Worm (Caenorhabditis elegans) whole organism, young adult: ENCODE results near the gene arrd-24.
A peak's percentile ranks its signal among the peaks of the same experiment; 100 is the strongest.

Experiments used
- F37B4.10 ChIP-seq: fragments of 200-800 bp; sonication (Bioruptor generic); IDR thresholded peaks from 2 replicates; pipeline ENCODE4 v1.3.6; 2022; ENCODE audit warnings: missing genetic modification characterization, missing compliant biosample characterization
- F49E8.2 ChIP-seq: sonication (generic microtip); optimal IDR thresholded peaks from 3 replicates; lab custom pipeline; 2017; ENCODE audit warnings: missing genetic modification characterization, mild to moderate bottlenecking, missing compliant biosample characterization, antibody characterized with exemption, moderate library complexity; ENCODE audit not compliant: insufficient read depth
- K11D2.4 ChIP-seq: fragments of 200-800 bp; sonication (Bioruptor generic); IDR thresholded peaks from 2 replicates; pipeline ENCODE4 v1.3.6; 2022; ENCODE audit warnings: missing genetic modification reagents, missing genetic modification characterization, missing compliant biosample characterization
- K12H6.12 ChIP-seq: fragments of 200-800 bp; sonication (Bioruptor generic); optimal IDR thresholded peaks from 2 replicates; lab custom pipeline; 2018; ENCODE audit warnings: mild to moderate bottlenecking, missing genetic modification characterization, missing compliant biosample characterization
- Y56A3A.18 ChIP-seq: fragments of 200-800 bp; sonication (Bioruptor generic); IDR thresholded peaks from 2 replicates; pipeline ENCODE4 v1.3.6; 2022; ENCODE audit warnings: missing genetic modification reagents, missing genetic modification characterization, missing compliant biosample characterization
- ZK185.1 ChIP-seq: sonication (generic microtip); optimal IDR thresholded peaks from 2 replicates; lab custom pipeline; 2016; ENCODE audit warnings: mild to moderate bottlenecking, missing genetic modification characterization, missing compliant biosample characterization; ENCODE audit not compliant: poor library complexity, severe bottlenecking
- akir-1 ChIP-seq: fragments of 200-800 bp; sonication (Bioruptor generic); optimal IDR thresholded peaks from 2 replicates; lab custom pipeline; 2018; ENCODE audit warnings: mild to moderate bottlenecking, missing genetic modification characterization, moderate library complexity, missing compliant biosample characterization
- aptf-2 ChIP-seq: fragments of 200-800 bp; sonication (Bioruptor generic); conservative IDR thresholded peaks from 2 replicates; pipeline ENCODE4 v1.3.6; 2022; ENCODE audit warnings: missing genetic modification reagents, missing genetic modification characterization, missing compliant biosample characterization
- attf-5 ChIP-seq: fragments of 200-800 bp; sonication (Bioruptor generic); optimal IDR thresholded peaks from 2 replicates; lab custom pipeline; 2018; ENCODE audit warnings: mild to moderate bottlenecking, missing genetic modification characterization, missing compliant biosample characterization
- ccch-3 ChIP-seq: fragments of 200-800 bp; sonication (Bioruptor generic); optimal IDR thresholded peaks from 2 replicates; lab custom pipeline; 2018; ENCODE audit warnings: mild to moderate bottlenecking, missing genetic modification characterization, missing compliant biosample characterization
- ceh-27 ChIP-seq: fragments of 200-800 bp; sonication (Bioruptor generic); optimal IDR thresholded peaks from 2 replicates; lab custom pipeline; 2018; ENCODE audit warnings: mild to moderate bottlenecking, missing genetic modification characterization, moderate library complexity, missing compliant biosample characterization
- ceh-58 ChIP-seq: fragments of 200-800 bp; sonication (Bioruptor generic); IDR thresholded peaks from 2 replicates; pipeline ENCODE4 v1.3.6; 2022; ENCODE audit warnings: missing genetic modification characterization, missing compliant biosample characterization
- ceh-91 ChIP-seq: fragments of 200-800 bp; sonication (Bioruptor generic); IDR thresholded peaks from 2 replicates; pipeline ENCODE4 v1.3.6; 2022; ENCODE audit warnings: missing genetic modification reagents, missing genetic modification characterization, missing compliant biosample characterization
- dox-1 ChIP-seq: fragments of 200-800 bp; sonication (Bioruptor generic); IDR thresholded peaks from 2 replicates; pipeline ENCODE4 v1.3.6; 2022; ENCODE audit warnings: missing genetic modification reagents, missing genetic modification characterization, missing compliant biosample characterization
- ekl-4 ChIP-seq: fragments of 200-800 bp; sonication (Bioruptor generic); IDR thresholded peaks from 2 replicates; pipeline ENCODE4 v1.3.6; 2022; ENCODE audit warnings: missing genetic modification reagents, missing genetic modification characterization, missing compliant biosample characterization
- hmg-1.2 ChIP-seq: fragments of 200-800 bp; sonication (Bioruptor generic); IDR thresholded peaks from 2 replicates; pipeline ENCODE4 v1.3.6; 2022; ENCODE audit warnings: missing genetic modification reagents, missing genetic modification characterization, missing compliant biosample characterization
- hmg-20 ChIP-seq: fragments of 200-800 bp; sonication (Bioruptor generic); IDR thresholded peaks from 2 replicates; pipeline ENCODE4 v1.3.6; 2022; ENCODE audit warnings: missing genetic modification reagents, missing genetic modification characterization, missing compliant biosample characterization
- hsf-1 ChIP-seq: fragments of 200-800 bp; sonication (Bioruptor generic); IDR thresholded peaks from 2 replicates; pipeline ENCODE4 v1.3.6; 2022; ENCODE audit warnings: missing genetic modification reagents, missing genetic modification characterization, missing compliant biosample characterization
- lin-26 ChIP-seq: fragments of 200-800 bp; sonication (Bioruptor generic); IDR thresholded peaks from 2 replicates; pipeline ENCODE4 v1.3.6; 2022; ENCODE audit warnings: missing genetic modification reagents, missing genetic modification characterization, missing compliant biosample characterization
- lin-35 ChIP-seq, 3 experiments: fragments of 150-350 bp in 2 of 3; sonication (generic microtip) in 1 of 3; optimal IDR thresholded peaks; 2 replicates each; lab custom pipeline; 2014 to 2018; ENCODE audit warnings: missing biosample characterization in 3 of 3, missing genetic modification characterization in 3 of 3, missing genetic modification reagents in 3 of 3
- lsy-27 ChIP-seq: sonication (generic microtip); optimal IDR thresholded peaks from 2 replicates; lab custom pipeline; 2017; ENCODE audit warnings: missing genetic modification characterization, mild to moderate bottlenecking, missing compliant biosample characterization, antibody characterized with exemption, missing genotype, borderline replicate concordance; ENCODE audit not compliant: insufficient read depth
- nhr-179 ChIP-seq: sonication (generic microtip); optimal IDR thresholded peaks from 2 replicates; lab custom pipeline; 2016; ENCODE audit warnings: mild to moderate bottlenecking, missing genetic modification characterization, missing compliant biosample characterization
- nhr-80 ChIP-seq: sonication (generic microtip); optimal IDR thresholded peaks from 2 replicates; lab custom pipeline; 2016; ENCODE audit warnings: missing genetic modification characterization, missing compliant biosample characterization
- rcor-1 ChIP-seq: fragments of 200-800 bp; sonication (Bioruptor generic); IDR thresholded peaks from 2 replicates; pipeline ENCODE4 v1.3.6; 2022; ENCODE audit warnings: missing genetic modification reagents, missing genetic modification characterization, missing compliant biosample characterization
- rec-8 ChIP-seq, 2 experiments: sonication (generic microtip); optimal IDR thresholded peaks; 2 replicates each; lab custom pipeline; 2016; ENCODE audit warnings: mild to moderate bottlenecking in 2 of 2, missing genetic modification characterization in 2 of 2, missing genetic modification reagents in 2 of 2, missing genotype in 2 of 2, missing biosample characterization in 1 of 2, missing compliant biosample characterization in 1 of 2, moderate library complexity in 1 of 2
- rpc-1 ChIP-seq, 2 experiments: fragments of 150-350 bp in 1 of 2; sonication (generic microtip) in 1 of 2; optimal IDR thresholded peaks; 2 replicates each; lab custom pipeline; 2014 to 2018; ENCODE audit warnings: missing biosample characterization in 1 of 2, missing genetic modification characterization in 1 of 2, missing genetic modification reagents in 1 of 2, missing genotype in 1 of 2
- sdz-38 ChIP-seq: sonication (generic microtip); optimal IDR thresholded peaks from 2 replicates; lab custom pipeline; 2016; ENCODE audit warnings: missing genotype, missing genetic modification characterization, missing compliant biosample characterization
- snpc-1.1 ChIP-seq: sonication (generic microtip); optimal IDR thresholded peaks from 2 replicates; lab custom pipeline; 2017; ENCODE audit warnings: missing genetic modification characterization, mild to moderate bottlenecking, missing compliant biosample characterization, antibody characterized with exemption, moderate library complexity, missing genotype, missing genetic modification reagents; ENCODE audit not compliant: insufficient read depth
- somi-1 ChIP-seq: fragments of 200-800 bp; sonication (Bioruptor generic); optimal IDR thresholded peaks from 2 replicates; lab custom pipeline; 2018; ENCODE audit warnings: mild to moderate bottlenecking, missing genetic modification characterization, missing compliant biosample characterization
- sptf-2 ChIP-seq: fragments of 200-800 bp; sonication (Bioruptor generic); optimal IDR thresholded peaks from 2 replicates; lab custom pipeline; 2018; ENCODE audit warnings: mild to moderate bottlenecking, missing genetic modification characterization, missing compliant biosample characterization
- tbp1 ChIP-seq: fragments of 200-800 bp; sonication (Bioruptor generic); optimal IDR thresholded peaks from 2 replicates; lab custom pipeline; 2018; ENCODE audit warnings: mild to moderate bottlenecking, missing genetic modification characterization, missing compliant biosample characterization
- tbx-9 ChIP-seq: sonication (generic microtip); optimal IDR thresholded peaks from 2 replicates; lab custom pipeline; 2016; ENCODE audit warnings: borderline replicate concordance, missing genetic modification characterization, inconsistent platforms, missing compliant biosample characterization
- zfh-2 ChIP-seq: fragments of 200-800 bp; sonication (Bioruptor generic); conservative IDR thresholded peaks from 2 replicates; pipeline ENCODE4 v1.3.6; 2022; ENCODE audit warnings: missing genetic modification reagents, missing genetic modification characterization, missing compliant biosample characterization
- ztf-25 ChIP-seq: fragments of 200-800 bp; sonication (Bioruptor generic); IDR thresholded peaks from 2 replicates; pipeline ENCODE4 v1.3.6; 2022; ENCODE audit warnings: missing genetic modification reagents, missing genetic modification characterization, missing compliant biosample characterization

Gene arrd-24

ce11 chrX:13995803-13996388 lies 15.6 kb upstream of the arrd-24 start, which contains the start of the genes C31E10.5 and C31E10.6:
Gene C31E10.5, minus strand, starts transcription at chrX:13995834.
Gene C31E10.6, plus strand, starts transcription at chrX:13996338.
- TF ChIP-seq attf-5 = no peak
- TF ChIP-seq hmg-1.2 = peak; percentile 85
- no peak for TF ChIP-seq tbx-9 (tag; lab: Kevin White, UChicago)
- no peak for TF ChIP-seq rcor-1 (GFP tag; lab: Robert Waterston, UW)
- TF ChIP-seq akir-1 = no peak
- no peak for TF ChIP-seq hmg-20

- TF ChIP-seq lsy-27 (tag; lab: Kevin White, UChicago) (no peak), ccch-3 (GFP tag; lab: Kevin White, UChicago) (no peak), rpc-1 (optimal IDR thresholded peaks at IDR 0.05; lab: Kevin White, UChicago) (no peak), rpc-1 (tag; optimal IDR thresholded peaks at IDR 0.05; lab: Kevin White, UChicago) (peak; percentile 56), aptf-2 (GFP tag; lab: Robert Waterston, UW) (no peak), Y56A3A.18 (GFP tag; lab: Robert Waterston, UW) (no peak)
Observed at ce11 chrX:13990680-13991079, 10.4 kb upstream of the arrd-24 start, which contains the start of gene C31E10.11. Gene C31E10.11, minus strand, starts transcription at chrX:13990780.

- TF ChIP-seq F37B4.10 (GFP tag; lab: Robert Waterston, UW) (no peak), ekl-4 (GFP tag; lab: Robert Waterston, UW) (no peak), attf-5 (no peak), snpc-1.1 (no peak), ceh-91 (no peak), rec-8 (tag; optimal IDR thresholded peaks at IDR 0.05; lab: Kevin White, UChicago) (no peak), ceh-58 (no peak), ccch-3 (GFP tag; lab: Kevin White, UChicago) (no peak), K11D2.4 (GFP tag; lab: Robert Waterston, UW) (no peak), nhr-179 (tag; lab: Kevin White, UChicago) (no peak), sptf-2 (no peak), ztf-25 (no peak), F49E8.2 (tag; lab: Kevin White, UChicago) (no peak), sdz-38 (tag; lab: Kevin White, UChicago) (no peak)
Observed at ce11 chrX:13986307-13986706, 6.0 kb upstream of the arrd-24 start, which contains the start of gene irld-24. Gene irld-24, plus strand, starts transcription at chrX:13986607.

- TF ChIP-seq ceh-27 (GFP tag; lab: Kevin White, UChicago) (peak; percentile 54), nhr-80 (tag; lab: Kevin White, UChicago) (peak; percentile 3), lin-26 (GFP tag; lab: Robert Waterston, UW) (0 out of 2 replicates have a peak, but pooled peaks have one; percentile 28), dox-1 (GFP tag; lab: Robert Waterston, UW) (0 out of 2 replicates have a peak, but pooled peaks have one; percentile 14), zfh-2 (GFP tag; lab: Robert Waterston, UW) (0 out of 2 replicates have a peak, but pooled peaks have one; percentile 9), somi-1 (GFP tag; lab: Kevin White, UChicago) (no peak), hsf-1 (GFP tag; lab: Robert Waterston, UW) (no peak), lin-35 (GFP tag; optimal IDR thresholded peaks at IDR 0.05; lab: Kevin White, UChicago) (peak in 1 of 3 experiments; percentile 5), attf-5 (peak; percentile 32), ZK185.1 (peak; percentile 11), K12H6.12 (tag; lab: Kevin White, UChicago) (peak; percentile 50), tbp1 (GFP tag; lab: Kevin White, UChicago) (no peak), hmg-1.2 (peak; percentile 17; the same call in 1 of the 2 replicates)
- TF ChIP-seq, all 124 proteins: peak for 10
Observed at ce11 chrX:13977439-13978118, 2.7 kb downstream of the arrd-24 start, which contains the start of gene F48F7.6. Gene F48F7.6, plus strand, starts transcription at chrX:13977829.
